Fruit fly (Drosophila melanogaster) whole organism, prepupa: ENCODE measurements around the gene CG1636.

Experiments
- Blimp-1 ChIP-seq: fragments of 200-800 bp; sonication (Bioruptor generic); optimal IDR thresholded peaks from 3 replicates; lab custom pipeline; 2017; ENCODE audit warnings: missing biosample characterization, missing genetic modification characterization, mild to moderate bottlenecking, moderate library complexity, missing genetic modification reagents
- CG10631 ChIP-seq: fragments of 200-800 bp; sonication (Bioruptor generic); optimal IDR thresholded peaks from 2 replicates; lab custom pipeline; 2016; ENCODE audit warnings: missing biosample characterization, missing genetic modification characterization
- CG11294 ChIP-seq: fragments of 200-800 bp; sonication (Bioruptor generic); IDR thresholded peaks from 2 replicates; pipeline ENCODE4 v1.3.6; 2022; ENCODE audit warnings: missing biosample characterization, missing genetic modification characterization
- CG11762 ChIP-seq: fragments of 200-800 bp; sonication (Bioruptor generic); optimal IDR thresholded peaks from 3 replicates; lab custom pipeline; 2016; ENCODE audit warnings: missing biosample characterization, missing genetic modification characterization; ENCODE audit not compliant: insufficient read depth
- CG11902 ChIP-seq: fragments of 200-800 bp; sonication (Bioruptor generic); optimal IDR thresholded peaks from 3 replicates; lab custom pipeline; 2016; ENCODE audit warnings: missing biosample characterization, missing genetic modification characterization
- CG15336 ChIP-seq: fragments of 200-800 bp; sonication (Bioruptor generic); IDR thresholded peaks from 2 replicates; pipeline ENCODE4 v1.3.6; 2022; ENCODE audit warnings: missing biosample characterization, missing genetic modification characterization
- CG16779 ChIP-seq: fragments of 200-800 bp; sonication (Bioruptor generic); optimal IDR thresholded peaks from 3 replicates; lab custom pipeline; 2017; ENCODE audit warnings: missing biosample characterization, mild to moderate bottlenecking, missing genetic modification characterization
- CG3032 ChIP-seq: fragments of 200-800 bp; optimal IDR thresholded peaks from 2 replicates; lab custom pipeline; 2019; ENCODE audit warnings: missing biosample characterization, mild to moderate bottlenecking, missing genetic modification characterization, moderate library complexity
- CG31627 ChIP-seq: fragments of 200-800 bp; sonication (Bioruptor generic); optimal IDR thresholded peaks from 3 replicates; lab custom pipeline; 2016; ENCODE audit warnings: missing biosample characterization, missing genetic modification characterization
- CG32006 ChIP-seq: fragments of 200-800 bp; sonication (Bioruptor generic); optimal IDR thresholded peaks from 3 replicates; lab custom pipeline; 2017; ENCODE audit warnings: missing biosample characterization, mild to moderate bottlenecking, missing genetic modification characterization
- CG6163 ChIP-seq: fragments of 200-800 bp; sonication (Bioruptor generic); IDR thresholded peaks from 3 replicates; pipeline ENCODE4 v1.3.6; 2022; ENCODE audit warnings: missing biosample characterization, missing genetic modification characterization
- CG6276 ChIP-seq: fragments of 200-800 bp; sonication (Bioruptor generic); optimal IDR thresholded peaks from 2 replicates; lab custom pipeline; 2017; ENCODE audit warnings: missing biosample characterization, mild to moderate bottlenecking, missing genetic modification characterization
- CG6792 ChIP-seq: fragments of 200-800 bp; sonication (Bioruptor generic); optimal IDR thresholded peaks from 3 replicates; lab custom pipeline; 2016; ENCODE audit warnings: missing biosample characterization, missing genetic modification characterization
- CG6808 ChIP-seq: fragments of 200-800 bp; sonication (Bioruptor generic); optimal IDR thresholded peaks from 3 replicates; lab custom pipeline; 2017; ENCODE audit warnings: missing biosample characterization, missing genetic modification characterization, mild to moderate bottlenecking, moderate library complexity, missing genetic modification reagents
- CG7368 ChIP-seq: fragments of 200-800 bp; sonication (Bioruptor generic); optimal IDR thresholded peaks from 3 replicates; lab custom pipeline; 2016; ENCODE audit warnings: missing biosample characterization, missing genetic modification characterization
- CG8119 ChIP-seq: fragments of 200-800 bp; sonication (Bioruptor generic); IDR thresholded peaks from 3 replicates; pipeline ENCODE4 v1.3.6; 2022; ENCODE audit warnings: missing biosample characterization, missing genetic modification characterization
- CG8319 ChIP-seq: fragments of 200-800 bp; sonication (Bioruptor generic); optimal IDR thresholded peaks from 3 replicates; lab custom pipeline; 2016; ENCODE audit warnings: missing biosample characterization, missing genetic modification characterization
- Ets21C ChIP-seq: fragments of 200-800 bp; sonication (Bioruptor generic); optimal IDR thresholded peaks from 3 replicates; lab custom pipeline; 2016; ENCODE audit warnings: missing biosample characterization, missing genetic modification characterization
- Hr38 ChIP-seq: sonication (Bioruptor generic); optimal IDR thresholded peaks from 2 replicates; lab custom pipeline; 2016; ENCODE audit warnings: missing biosample characterization, missing genetic modification characterization
- Hr39 ChIP-seq: fragments of 200-800 bp; sonication (Bioruptor generic); optimal IDR thresholded peaks from 2 replicates; lab custom pipeline; 2016; ENCODE audit warnings: missing biosample characterization, missing genetic modification characterization
- Hr4 ChIP-seq: fragments of 200-800 bp; sonication (Bioruptor generic); optimal IDR thresholded peaks from 3 replicates; lab custom pipeline; 2016; ENCODE audit warnings: missing biosample characterization, missing genetic modification characterization
- Lpt ChIP-seq: fragments of 200-800 bp; sonication (Bioruptor generic); optimal IDR thresholded peaks from 3 replicates; lab custom pipeline; 2016; ENCODE audit warnings: missing biosample characterization, missing genetic modification characterization
- Met ChIP-seq: fragments of 200-800 bp; sonication (Bioruptor generic); optimal IDR thresholded peaks from 3 replicates; lab custom pipeline; 2016; ENCODE audit warnings: missing biosample characterization, missing genetic modification characterization
- OdsH ChIP-seq: fragments of 200-800 bp; sonication (Bioruptor generic); optimal IDR thresholded peaks from 3 replicates; lab custom pipeline; 2016; ENCODE audit warnings: missing biosample characterization, missing genetic modification characterization
- Smox ChIP-seq: fragments of 200-800 bp; sonication (Bioruptor generic); optimal IDR thresholded peaks from 3 replicates; lab custom pipeline; 2016; ENCODE audit warnings: missing biosample characterization, missing genetic modification characterization
- Sox15 ChIP-seq: fragments of 200-800 bp; sonication (Bioruptor generic); optimal IDR thresholded peaks from 3 replicates; lab custom pipeline; 2016; ENCODE audit warnings: missing biosample characterization, missing genetic modification characterization
- achi ChIP-seq: fragments of 200-800 bp; sonication (Bioruptor generic); optimal IDR thresholded peaks from 3 replicates; lab custom pipeline; 2016; ENCODE audit warnings: missing biosample characterization, missing genetic modification characterization
- dsx ChIP-seq: fragments of 200-800 bp; optimal IDR thresholded peaks from 3 replicates; lab custom pipeline; 2019; ENCODE audit warnings: missing biosample characterization, mild to moderate bottlenecking, missing genetic modification characterization, moderate library complexity; ENCODE audit not compliant: poor library complexity, severe bottlenecking
- eg ChIP-seq: fragments of 200-800 bp; sonication (Bioruptor generic); IDR thresholded peaks from 3 replicates; pipeline ENCODE4 v1.3.6; 2022; ENCODE audit warnings: missing biosample characterization, missing genetic modification characterization
- esn ChIP-seq: fragments of 200-800 bp; sonication (Bioruptor generic); optimal IDR thresholded peaks from 2 replicates; lab custom pipeline; 2016; ENCODE audit warnings: missing biosample characterization, mild to moderate bottlenecking, missing genetic modification characterization, moderate library complexity
- fd59A ChIP-seq: fragments of 200-800 bp; sonication (Bioruptor generic); optimal IDR thresholded peaks from 2 replicates; lab custom pipeline; 2017; ENCODE audit warnings: missing biosample characterization, mild to moderate bottlenecking, missing genetic modification characterization, missing genetic modification reagents
- fd85E ChIP-seq: fragments of 200-800 bp; sonication (Bioruptor generic); optimal IDR thresholded peaks from 3 replicates; lab custom pipeline; 2016; ENCODE audit warnings: missing biosample characterization, missing genetic modification characterization
- fkh ChIP-seq: fragments of 200-800 bp; sonication (Bioruptor generic); optimal IDR thresholded peaks from 3 replicates; lab custom pipeline; 2017; ENCODE audit warnings: missing biosample characterization, mild to moderate bottlenecking, missing genetic modification characterization, moderate library complexity
- lz ChIP-seq: fragments of 200-800 bp; sonication (Bioruptor generic); optimal IDR thresholded peaks from 3 replicates; lab custom pipeline; 2016; ENCODE audit warnings: missing biosample characterization, missing genetic modification characterization
- net ChIP-seq: fragments of 200-800 bp; sonication (Bioruptor generic); optimal IDR thresholded peaks from 3 replicates; lab custom pipeline; 2016; ENCODE audit warnings: missing biosample characterization, missing genetic modification characterization
- pdm3 ChIP-seq: fragments of 200-800 bp; sonication (Bioruptor generic); optimal IDR thresholded peaks from 3 replicates; lab custom pipeline; 2016; ENCODE audit warnings: missing biosample characterization, missing genetic modification characterization
- salr ChIP-seq, 2 experiments: fragments of 200-800 bp; sonication (Bioruptor generic); optimal IDR thresholded peaks; 3 replicates each; lab custom pipeline; 2016 to 2018; ENCODE audit warnings: missing biosample characterization in 2 of 2, missing genetic modification characterization in 2 of 2, mild to moderate bottlenecking in 1 of 2
- ss ChIP-seq, 2 experiments: fragments of 200-800 bp; sonication (Bioruptor generic); optimal IDR thresholded peaks; 2 replicates in 1 of 2; 3 replicates in 1 of 2; lab custom pipeline; 2017 to 2018; ENCODE audit warnings: mild to moderate bottlenecking in 2 of 2, missing biosample characterization in 2 of 2, missing genetic modification characterization in 2 of 2, moderate library complexity in 1 of 2
- svp ChIP-seq: fragments of 200-800 bp; sonication (Bioruptor generic); peaks from one replicate; lab custom pipeline; 2016; ENCODE audit warnings: missing biosample characterization, missing genetic modification characterization
- vri ChIP-seq: fragments of 200-800 bp; sonication (Bioruptor generic); optimal IDR thresholded peaks from 3 replicates; lab custom pipeline; 2016; ENCODE audit warnings: missing biosample characterization, mild to moderate bottlenecking, missing genetic modification characterization

Gene CG1636

dm6 chrX:8254739-8255326 lies 18.4 kb upstream of the CG1636 start (continued):
- TF ChIP-seq vri (GFP tag; lab: Kevin White, UChicago) (no peak), CG6792 (GFP tag; lab: Kevin White, UChicago) (peak; percentile 68), Hr39 (GFP tag; lab: Kevin White, UChicago) (peak; percentile 52), CG3032 (tag; lab: Kevin White, UChicago) (no peak), net (GFP tag; lab: Kevin White, UChicago) (peak; percentile 21), esn (GFP tag; lab: Kevin White, UChicago) (peak; percentile 64), salr (GFP tag; optimal IDR thresholded peaks at IDR 0.05; lab: Kevin White, UChicago) (no peak), Hr4 (GFP tag; lab: Kevin White, UChicago) (peak; percentile 70)

- TF ChIP-seq CG32006 (GFP tag; lab: Kevin White, UChicago) (peak; percentile 36), Sox15 (GFP tag; lab: Kevin White, UChicago) (no peak), CG7368 (GFP tag; lab: Kevin White, UChicago) (no peak), CG6276 (GFP tag; lab: Kevin White, UChicago) (peak; percentile 6), vri (GFP tag; lab: Kevin White, UChicago) (no peak), CG16779 (tag; lab: Kevin White, UChicago) (no peak), salr (GFP tag; optimal IDR thresholded peaks at IDR 0.05; lab: Kevin White, UChicago) (no peak), CG11762 (GFP tag; lab: Kevin White, UChicago) (no peak), CG11902 (GFP tag; lab: Kevin White, UChicago) (no peak), eg (GFP tag; lab: Robert Waterston, UW) (no peak; the same call in 1 of the 3 replicates), Smox (GFP tag; lab: Kevin White, UChicago) (no peak), CG3032 (tag; lab: Kevin White, UChicago) (no peak), Met (GFP tag; lab: Kevin White, UChicago) (no peak), CG31627 (GFP tag; lab: Kevin White, UChicago) (no peak), CG10631 (no peak), CG6792 (GFP tag; lab: Kevin White, UChicago) (no peak), Hr4 (GFP tag; lab: Kevin White, UChicago) (no peak), Blimp-1 (GFP tag; lab: Kevin White, UChicago) (no peak), Hr39 (GFP tag; lab: Kevin White, UChicago) (no peak), CG8119 (peak; percentile 33; the same call in 2 of the 3 replicates), Ets21C (GFP tag; lab: Kevin White, UChicago) (no peak), svp (GFP tag; lab: Kevin White, UChicago) (peak; percentile 70), pdm3 (GFP tag; lab: Kevin White, UChicago) (no peak), esn (GFP tag; lab: Kevin White, UChicago) (no peak), CG6808 (GFP tag; lab: Kevin White, UChicago) (no peak), Hr38 (no peak), lz (no peak), fd85E (no peak), CG8319 (GFP tag; lab: Kevin White, UChicago) (no peak), OdsH (no peak), Lpt (GFP tag; lab: Kevin White, UChicago) (no peak), dsx (GFP tag; lab: Kevin White, UChicago) (peak; percentile 27), CG15336 (GFP tag; lab: Robert Waterston, UW) (peak; percentile 63), fkh (GFP tag; lab: Kevin White, UChicago) (no peak), achi (no peak), CG6163 (GFP tag; lab: Robert Waterston, UW) (no peak), CG11294 (GFP tag; lab: Robert Waterston, UW) (no peak), ss (GFP tag; optimal IDR thresholded peaks at IDR 0.05; lab: Kevin White, UChicago) (no peak), fd59A (GFP tag; lab: Kevin White, UChicago) (no peak)
These were observed 14.9 kb upstream of the CG1636 start for dm6 chrX:8258281-8258802.
